Worm (Caenorhabditis elegans) whole organism, late embryonic: Measurements from ENCODE around the gene nhr-256.

Experiments used
- ama-1 ChIP-seq: fragments of 150-350 bp; optimal IDR thresholded peaks from 2 replicates; lab custom pipeline; 2014
- ceh-19 ChIP-seq: fragments of 200-800 bp; sonication (Bioruptor generic); optimal IDR thresholded peaks from 2 replicates; lab custom pipeline; 2018; ENCODE audit warnings: mild to moderate bottlenecking, missing genetic modification characterization, missing compliant biosample characterization

DNA sequence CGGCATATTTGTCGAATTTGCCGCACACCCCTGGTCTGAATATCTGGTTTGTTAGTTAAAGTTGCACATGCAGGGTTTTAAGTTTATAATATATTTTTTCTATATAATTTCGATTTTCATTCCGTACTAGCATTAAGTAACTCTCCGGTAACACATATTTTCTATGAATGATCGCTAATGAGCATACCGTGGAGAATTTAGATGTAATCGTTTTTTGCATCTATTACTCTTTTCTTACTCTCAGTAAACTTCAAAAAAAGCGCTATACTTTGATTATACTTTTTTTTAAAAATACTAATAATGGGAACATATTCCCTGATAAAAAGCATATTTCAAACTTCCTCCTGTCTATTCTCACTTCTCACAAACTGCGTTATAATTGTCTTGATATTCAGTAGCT is 9.0 kb upstream of the nhr-256 start, which contains the start of gene str-160:
- no peak for TF ChIP-seq ceh-19 (GFP tag; lab: Kevin White, UChicago)
- TF ChIP-seq ama-1 (lab: Kevin White, UChicago) = no peak
